Fruit fly (Drosophila melanogaster) whole organism: ENCODE results near the gene CG10841.

Source experiments
- CG8478 ChIP-seq: fragments of >200 bp; optimal IDR thresholded peaks from 2 replicates; lab custom pipeline; 2018; ENCODE audit warnings: inconsistent platforms
- Dll ChIP-seq: fragments of >200 bp; optimal IDR thresholded peaks from 2 replicates; lab custom pipeline; 2017
- EcR ChIP-seq, 2 experiments: fragments of >200 bp; optimal IDR thresholded peaks; 2 replicates each; lab custom pipeline; 2017; ENCODE audit warnings: missing biosample characterization in 2 of 2, missing genetic modification characterization in 2 of 2, missing genetic modification reagents in 2 of 2
- pan ChIP-seq: fragments of >200 bp; optimal IDR thresholded peaks from 2 replicates; lab custom pipeline; 2017
- psq ChIP-seq: fragments of >200 bp; optimal IDR thresholded peaks from 2 replicates; lab custom pipeline; 2017
- usp ChIP-seq: fragments of >200 bp; optimal IDR thresholded peaks from 2 replicates; lab custom pipeline; 2017; ENCODE audit warnings: missing biosample characterization, missing genetic modification characterization, mixed read lengths

DNA sequence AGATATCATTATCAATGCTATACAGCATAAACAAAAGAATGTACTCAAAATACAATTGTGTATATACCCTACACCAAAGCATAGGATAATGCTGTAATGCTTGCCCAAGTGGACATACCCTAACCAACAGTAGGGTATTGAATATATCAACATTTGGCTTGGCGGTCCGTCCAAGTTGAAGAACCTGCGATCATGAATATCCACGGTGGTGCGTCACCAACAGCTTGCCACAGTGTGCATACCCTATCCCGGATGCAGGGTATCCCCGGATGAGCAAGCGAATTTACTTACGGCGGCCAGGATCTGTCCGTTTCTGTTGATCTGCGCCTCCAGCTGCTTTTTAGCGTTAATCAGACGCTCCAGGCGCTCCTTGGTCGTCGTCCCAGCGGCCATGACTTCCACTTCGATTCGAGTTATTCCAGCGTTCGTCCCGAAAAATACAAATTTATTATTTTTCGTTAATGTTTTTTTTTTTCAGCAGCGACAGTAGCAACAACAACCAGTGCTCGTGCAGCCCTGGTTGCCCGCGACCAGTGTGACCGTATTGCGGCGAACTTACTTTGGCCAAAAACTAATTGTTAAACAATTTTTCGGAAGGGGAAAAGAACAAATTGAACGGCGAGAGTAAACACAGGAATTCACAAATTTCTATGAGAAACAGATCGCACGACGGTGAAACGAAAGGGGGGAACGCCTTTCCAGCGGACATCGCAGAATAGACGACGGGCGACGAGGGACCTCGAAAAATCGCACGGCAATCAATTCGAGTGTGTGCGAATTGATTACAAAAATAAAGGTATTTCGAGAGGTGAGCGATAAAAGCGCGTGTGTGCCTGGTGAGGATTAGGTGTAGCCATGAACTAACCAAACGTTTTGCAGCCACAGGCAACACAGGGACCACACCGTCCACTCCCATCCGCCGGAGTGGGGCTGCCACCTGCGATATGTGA is 44.7 kb downstream of the CG10841 start, which contains the start of the genes Lkb1 and CG9588:
- TF ChIP-seq Dll (lab: Kevin White, UChicago) (no peak), EcR (GFP tag; optimal IDR thresholded peaks at IDR 0.05; lab: Kevin White, UChicago) (no peak), pan (lab: Kevin White, UChicago) (no peak), psq (lab: Kevin White, UChicago) (no peak), usp (no peak), CG8478 (no peak)
